Worm (Caenorhabditis elegans): ENCODE results near the gene inx-1.

ce11 chrX:7001933-7002332 is 45.7 kb upstream of the inx-1 start:
- TF ChIP-seq unc-55 (GFP tag; optimal IDR thresholded peaks at IDR 0.05) (no peak), skn-1 (tag; optimal IDR thresholded peaks at IDR 0.05) (no peak), ama-1 (optimal IDR thresholded peaks at IDR 0.05) (no peak), ztf-11 (tag; optimal IDR thresholded peaks at IDR 0.05) (no peak), ZK546.5 (tag; optimal IDR thresholded peaks at IDR 0.05) (no peak), elt-3 (tag; optimal IDR thresholded peaks at IDR 0.05) (no peak), nhr-77 (tag; optimal IDR thresholded peaks at IDR 0.05) (no peak)
